Fruit fly (Drosophila melanogaster) whole organism, wandering third instar larva: ENCODE measurements around the gene eIF3a.
A peak's percentile ranks its signal among the peaks of the same experiment; 100 is the strongest.

Source experiments
- CG32264 ChIP-seq: fragments of 200-800 bp; sonication (Bioruptor generic); optimal IDR thresholded peaks from 2 replicates; lab custom pipeline; 2016; ENCODE audit warnings: missing biosample characterization, missing genetic modification characterization
- CG9705 ChIP-seq: fragments of 200-800 bp; sonication (Bioruptor generic); optimal IDR thresholded peaks from 2 replicates; lab custom pipeline; 2018; ENCODE audit warnings: missing biosample characterization, mild to moderate bottlenecking, missing genetic modification characterization
- CrebA ChIP-seq: fragments of 200-800 bp; sonication (Bioruptor generic); optimal IDR thresholded peaks from 2 replicates; lab custom pipeline; 2016; ENCODE audit warnings: missing biosample characterization, mild to moderate bottlenecking, missing genetic modification characterization, borderline replicate concordance
- Dfd ChIP-seq: fragments of >200 bp; optimal IDR thresholded peaks from 2 replicates; lab custom pipeline; 2017; ENCODE audit warnings: missing biosample characterization, missing genetic modification characterization
- Dif ChIP-seq: fragments of 200-275, 200-300 bp; sonication (Bioruptor generic); optimal IDR thresholded peaks from 2 replicates; lab custom pipeline; 2018; ENCODE audit warnings: missing biosample characterization, missing genetic modification characterization; ENCODE audit not compliant: partially characterized antibody
- GATAd ChIP-seq: sonication (Bioruptor generic); optimal IDR thresholded peaks from 2 replicates; lab custom pipeline; 2016; ENCODE audit warnings: missing biosample characterization, missing genetic modification characterization
- HLH106 ChIP-seq: fragments of 200-800 bp; optimal IDR thresholded peaks from 3 replicates; lab custom pipeline; 2019; ENCODE audit warnings: missing biosample characterization, mild to moderate bottlenecking, missing genetic modification characterization, moderate library complexity
- Hnf4 ChIP-seq: fragments of 200-800 bp; sonication (Bioruptor generic); optimal IDR thresholded peaks from 2 replicates; lab custom pipeline; 2016; ENCODE audit warnings: missing biosample characterization, mild to moderate bottlenecking, missing genetic modification characterization
- Hr78 ChIP-seq: fragments of >200 bp; optimal IDR thresholded peaks from 2 replicates; lab custom pipeline; 2017; ENCODE audit warnings: missing biosample characterization, missing genetic modification characterization
- Hr83 ChIP-seq: fragments of 200-300 bp; sonication (Bioruptor generic); optimal IDR thresholded peaks from 2 replicates; lab custom pipeline; 2016; ENCODE audit warnings: missing biosample characterization, mild to moderate bottlenecking, missing genetic modification characterization, moderate library complexity; ENCODE audit not compliant: poor library complexity, severe bottlenecking
- Jra ChIP-seq: sonication (Bioruptor generic); optimal IDR thresholded peaks from 2 replicates; lab custom pipeline; 2016; ENCODE audit warnings: missing biosample characterization, missing genetic modification characterization
- Mio ChIP-seq: sonication (Bioruptor generic); optimal IDR thresholded peaks from 2 replicates; lab custom pipeline; 2016; ENCODE audit warnings: missing biosample characterization, missing genetic modification characterization
- Myc ChIP-seq: fragments of >200 bp; optimal IDR thresholded peaks from 2 replicates; lab custom pipeline; 2017
- N ChIP-seq: fragments of >200 bp; optimal IDR thresholded peaks from 2 replicates; lab custom pipeline; 2018; ENCODE audit warnings: missing biosample characterization, missing external identifiers, missing genetic modification characterization
- OdsH ChIP-seq: fragments of 200-800 bp; sonication (Bioruptor generic); optimal IDR thresholded peaks from 2 replicates; lab custom pipeline; 2016; ENCODE audit warnings: missing biosample characterization, mild to moderate bottlenecking, missing genetic modification characterization
- Sp1 ChIP-seq: fragments of 200-800 bp; sonication (Bioruptor generic); optimal IDR thresholded peaks from 3 replicates; lab custom pipeline; 2019; ENCODE audit warnings: missing biosample characterization, mild to moderate bottlenecking, missing genetic modification characterization, moderate library complexity
- Vsx2 ChIP-seq: fragments of 200-300, 225-300 bp; sonication (Bioruptor generic); optimal IDR thresholded peaks from 2 replicates; lab custom pipeline; 2018; ENCODE audit warnings: missing biosample characterization, missing genetic modification characterization; ENCODE audit not compliant: partially characterized antibody
- br ChIP-seq: fragments of 200-800 bp; sonication (Bioruptor generic); optimal IDR thresholded peaks from 2 replicates; lab custom pipeline; 2016; ENCODE audit warnings: missing biosample characterization, missing genetic modification characterization
- brk ChIP-seq: fragments of 200-800 bp; sonication (Bioruptor generic); optimal IDR thresholded peaks from 2 replicates; lab custom pipeline; 2016; ENCODE audit warnings: missing biosample characterization, mild to moderate bottlenecking, missing genetic modification characterization
- dl ChIP-seq, 2 experiments: fragments of 175-275, 200-275 bp in 1 of 2; fragments of 200-275 bp in 1 of 2; sonication (Bioruptor generic); optimal IDR thresholded peaks; lab custom pipeline; 2018; ENCODE audit warnings: mild to moderate bottlenecking in 2 of 2, missing biosample characterization in 2 of 2, missing genetic modification characterization in 2 of 2, moderate library complexity in 2 of 2; ENCODE audit not compliant: partially characterized antibody in 2 of 2, insufficient read depth in 1 of 2
- dmrt93B ChIP-seq: fragments of 200-800 bp; sonication (Bioruptor generic); optimal IDR thresholded peaks from 2 replicates; lab custom pipeline; 2018; ENCODE audit warnings: missing biosample characterization, mild to moderate bottlenecking, missing genetic modification characterization
- dsf ChIP-seq: sonication (Bioruptor generic); optimal IDR thresholded peaks from 2 replicates; lab custom pipeline; 2016; ENCODE audit warnings: missing biosample characterization, missing genetic modification characterization, borderline replicate concordance
- ey ChIP-seq: fragments of 200-800 bp; sonication (Bioruptor generic); optimal IDR thresholded peaks from 2 replicates; lab custom pipeline; 2016; ENCODE audit warnings: missing biosample characterization, missing genetic modification characterization
- foxo ChIP-seq, 2 experiments: fragments of 200-800 bp; sonication (Bioruptor generic); optimal IDR thresholded peaks; 2 replicates in 1 of 2; 3 replicates in 1 of 2; lab custom pipeline; 2016 to 2017; ENCODE audit warnings: missing biosample characterization in 2 of 2, missing genetic modification characterization in 2 of 2
- fru ChIP-seq: fragments of 200-800 bp; sonication (Bioruptor generic); optimal IDR thresholded peaks from 3 replicates; lab custom pipeline; 2016; ENCODE audit warnings: missing biosample characterization, mild to moderate bottlenecking, missing genetic modification characterization
- h ChIP-seq: fragments of 200-800 bp; sonication (Bioruptor generic); optimal IDR thresholded peaks from 3 replicates; lab custom pipeline; 2016; ENCODE audit warnings: missing biosample characterization, mild to moderate bottlenecking, missing genetic modification characterization
- jim ChIP-seq: fragments of 175-275, 200-325 bp; sonication (Bioruptor generic); optimal IDR thresholded peaks from 2 replicates; lab custom pipeline; 2016; ENCODE audit warnings: missing biosample characterization, mild to moderate bottlenecking, missing genetic modification characterization
- lola ChIP-seq: fragments of >200 bp; optimal IDR thresholded peaks from 2 replicates; lab custom pipeline; 2017; ENCODE audit warnings: missing biosample characterization, missing genetic modification characterization
- pan ChIP-seq: fragments of >200 bp; optimal IDR thresholded peaks from 2 replicates; lab custom pipeline; 2017
- psq ChIP-seq: fragments of 200-800 bp; sonication (Bioruptor generic); optimal IDR thresholded peaks from 3 replicates; lab custom pipeline; 2017; ENCODE audit warnings: missing biosample characterization, mild to moderate bottlenecking, missing genetic modification characterization, moderate library complexity
- rgr ChIP-seq: fragments of 200-800 bp; sonication (Bioruptor generic); optimal IDR thresholded peaks from 3 replicates; lab custom pipeline; 2016; ENCODE audit warnings: missing biosample characterization, mild to moderate bottlenecking, missing genetic modification characterization
- sage ChIP-seq: fragments of 200-800 bp; sonication (Bioruptor generic); optimal IDR thresholded peaks from 2 replicates; lab custom pipeline; 2016; ENCODE audit warnings: missing biosample characterization, mild to moderate bottlenecking, missing genetic modification characterization
- sv ChIP-seq: fragments of 200-800 bp; sonication (Bioruptor generic); optimal IDR thresholded peaks from 3 replicates; lab custom pipeline; 2016; ENCODE audit warnings: missing biosample characterization, missing genetic modification characterization
- tai ChIP-seq: sonication (Bioruptor generic); optimal IDR thresholded peaks from 2 replicates; lab custom pipeline; 2016; ENCODE audit warnings: missing biosample characterization, missing genetic modification characterization
- usp ChIP-seq: fragments of >200 bp; optimal IDR thresholded peaks from 2 replicates; lab custom pipeline; 2017; ENCODE audit warnings: missing biosample characterization, missing genetic modification characterization
- woc ChIP-seq: sonication (Bioruptor generic); optimal IDR thresholded peaks from 2 replicates; lab custom pipeline; 2016; ENCODE audit warnings: missing biosample characterization, mild to moderate bottlenecking, missing genetic modification characterization

The eIF3a gene

DNA sequence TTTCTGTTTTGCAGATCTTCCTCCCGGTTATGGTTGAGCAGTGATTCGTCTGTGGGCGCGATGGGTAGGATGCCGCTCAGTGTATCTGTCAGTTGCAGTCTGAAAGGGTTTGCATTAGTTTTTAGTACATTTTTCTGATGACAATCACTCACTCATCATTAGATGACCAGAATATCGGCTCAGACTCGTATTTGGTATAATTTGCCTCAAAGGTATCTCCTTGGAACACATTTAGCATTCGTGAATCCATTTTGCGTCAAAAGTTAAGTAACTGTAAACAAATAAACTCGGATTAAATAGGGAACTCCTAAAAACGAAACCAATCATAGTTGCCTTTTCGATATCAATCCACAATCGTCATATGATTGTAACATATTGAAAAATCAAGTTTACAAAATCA lies 7.0 kb downstream of the eIF3a start, which contains the start of gene CG31525:
Gene CG31525, plus strand, starts transcription at position 301 of the 400 bp plus-strand sequence.
- no peak for TF ChIP-seq Hr83 (GFP tag; lab: Kevin White, UChicago)
- no peak for TF ChIP-seq tai (GFP tag; lab: Kevin White, UChicago)

DNA sequence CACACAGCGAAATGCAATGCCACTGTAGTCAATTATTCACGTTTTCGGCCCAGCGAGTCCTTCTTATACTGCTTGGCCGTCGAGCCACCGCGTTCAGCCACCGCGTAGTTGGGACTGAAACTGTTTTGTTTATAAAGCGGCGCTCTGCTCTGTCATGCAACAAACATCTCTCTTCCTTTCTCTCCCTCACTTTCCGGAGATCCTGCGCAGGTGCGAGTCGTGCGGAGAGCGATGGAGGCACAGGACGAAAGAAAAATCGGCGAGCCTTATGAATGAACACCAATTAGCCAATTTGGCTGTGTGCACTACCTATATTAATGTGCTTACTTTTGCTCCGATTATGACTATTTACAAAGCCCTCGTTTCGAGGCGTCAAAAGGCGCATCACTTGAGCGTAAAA lies 14.2 kb downstream of the eIF3a start, which contains the start of gene CG32944:
Gene CG32944, minus strand, starts transcription at position 97 of the 400 bp plus-strand sequence.
- TF ChIP-seq Dif (GFP tag; lab: Kevin White, UChicago) (peak; percentile 38), Vsx2 (GFP tag; lab: Kevin White, UChicago) (peak; percentile 58), br (GFP tag; lab: Kevin White, UChicago) (no peak)

DNA sequence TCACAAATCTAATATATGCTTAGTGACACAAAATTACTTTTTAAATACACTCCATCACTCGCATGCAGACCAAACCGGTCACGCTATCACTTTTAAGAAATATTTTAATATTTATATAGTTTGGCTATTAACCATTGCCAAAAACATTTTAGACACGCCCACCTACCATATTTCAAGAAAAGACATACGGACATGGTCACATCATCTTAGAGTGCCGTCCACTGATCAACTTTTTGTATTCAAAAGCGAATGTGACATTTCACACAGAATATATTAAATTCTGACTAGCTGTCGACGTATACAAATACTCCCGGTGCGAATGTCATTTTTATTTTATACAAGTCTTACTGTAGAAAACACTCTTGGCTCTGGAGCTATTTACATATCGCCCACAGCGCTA lies 17.6 kb downstream of the eIF3a start, which contains the start of gene CG31528:
Gene CG31528, plus strand, starts transcription at position 301 of the 400 bp plus-strand sequence.
- TF ChIP-seq ey (GFP tag; lab: Kevin White, UChicago) (no peak), rgr (no peak), lola (no peak), dsf (no peak), dl (GFP tag; optimal IDR thresholded peaks at IDR 0.05; lab: Kevin White, UChicago; ENCODE audit: insufficient read depth in 1 of 2, partially characterized antibody in 2 of 2) (no peak), Hr78 (GFP tag; lab: Kevin White, UChicago) (no peak), Hr83 (GFP tag; lab: Kevin White, UChicago) (no peak), br (GFP tag; lab: Kevin White, UChicago) (no peak), Dfd (GFP tag; lab: Kevin White, UChicago) (no peak), CrebA (GFP tag; lab: Kevin White, UChicago) (no peak), CG32264 (GFP tag; lab: Kevin White, UChicago) (no peak), jim (GFP tag; lab: Kevin White, UChicago) (no peak)

DNA sequence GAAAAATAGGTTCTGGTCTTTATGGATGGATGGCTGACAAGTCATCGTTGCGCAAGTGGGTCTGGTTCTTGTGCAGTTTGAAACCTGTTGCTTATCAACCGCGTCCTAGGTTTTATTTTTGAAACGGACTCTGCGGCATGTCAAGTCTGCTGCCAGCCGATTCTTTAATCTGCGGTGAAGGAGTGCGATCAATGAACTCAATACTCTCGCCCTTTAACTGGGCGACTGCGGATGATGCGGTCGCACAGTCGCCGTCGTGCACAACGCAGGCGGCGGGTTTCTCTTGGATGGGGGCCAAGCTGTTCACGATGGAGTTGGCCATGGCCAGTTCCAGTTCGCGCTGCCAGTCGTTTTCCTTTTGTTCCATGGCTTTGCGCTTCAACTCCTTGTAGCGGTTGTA lies 26.4 kb downstream of the eIF3a start:
- TF ChIP-seq dsf (no peak), usp (no peak), foxo (GFP tag; optimal IDR thresholded peaks at IDR 0.05; lab: Kevin White, UChicago) (no peak), CG9705 (GFP tag; lab: Kevin White, UChicago) (no peak), h (GFP tag; lab: Kevin White, UChicago) (no peak), Jra (GFP tag; lab: Kevin White, UChicago) (no peak)

DNA sequence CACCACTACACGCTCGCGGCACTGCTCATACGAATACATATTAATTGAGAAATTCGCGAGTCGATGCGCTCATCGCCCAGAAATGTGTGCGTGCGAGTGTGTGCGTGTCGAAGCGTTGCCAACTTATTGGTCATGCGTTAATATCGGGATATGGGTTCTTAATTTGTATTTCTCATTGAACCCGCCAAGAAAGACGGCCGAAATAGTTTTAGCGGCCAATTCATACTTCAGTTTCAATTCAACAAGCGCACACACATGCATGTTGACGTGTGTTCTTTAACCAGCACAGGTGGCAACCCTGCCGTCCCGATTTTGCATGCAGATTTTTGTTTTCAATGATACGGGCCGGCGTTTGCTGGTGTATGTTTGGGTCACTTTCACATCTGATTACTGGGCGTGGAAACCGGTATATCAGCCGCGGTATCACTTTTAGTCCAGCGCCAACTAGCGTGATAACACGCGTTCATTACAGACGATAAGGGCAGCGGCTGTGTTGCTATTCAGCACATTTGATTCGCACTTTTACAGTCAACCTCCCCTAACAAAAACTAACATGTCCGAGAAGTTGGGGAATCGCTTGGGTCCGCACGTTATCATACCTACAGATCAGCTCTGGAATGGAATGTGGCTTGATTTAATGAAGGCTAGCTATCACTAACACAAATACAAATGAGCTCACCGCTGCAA lies 29.8 kb downstream of the eIF3a start:
- TF ChIP-seq Mio (GFP tag; lab: Kevin White, UChicago) (no peak), Sp1 (peak; percentile 38), sv (GFP tag; lab: Kevin White, UChicago) (no peak), fru (GFP tag; lab: Kevin White, UChicago) (peak; percentile 63), CG32264 (GFP tag; lab: Kevin White, UChicago) (peak; percentile 23), psq (peak; percentile 35), Vsx2 (GFP tag; lab: Kevin White, UChicago) (no peak), Jra (GFP tag; lab: Kevin White, UChicago) (peak; percentile 89), OdsH (peak; percentile 46), pan (lab: Kevin White, UChicago) (no peak), jim (GFP tag; lab: Kevin White, UChicago) (no peak), GATAd (no peak), foxo (GFP tag; optimal IDR thresholded peaks at IDR 0.05; lab: Kevin White, UChicago) (peak; percentile 21 to 76), dmrt93B (GFP tag; lab: Kevin White, UChicago) (no peak), usp (no peak), CrebA (GFP tag; lab: Kevin White, UChicago) (no peak), Dfd (GFP tag; lab: Kevin White, UChicago) (no peak), Hr83 (GFP tag; lab: Kevin White, UChicago) (no peak), ey (GFP tag; lab: Kevin White, UChicago) (peak; percentile 40), br (GFP tag; lab: Kevin White, UChicago) (peak; percentile 65), CG9705 (GFP tag; lab: Kevin White, UChicago) (peak; percentile 19), Hnf4 (peak; percentile 53), sage (GFP tag; lab: Kevin White, UChicago) (no peak), h (GFP tag; lab: Kevin White, UChicago) (peak; percentile 73), N (GFP tag; lab: Kevin White, UChicago) (no peak), rgr (peak; percentile 71), Hr78 (GFP tag; lab: Kevin White, UChicago) (no peak), HLH106 (peak; percentile 32), dl (GFP tag; optimal IDR thresholded peaks at IDR 0.05; lab: Kevin White, UChicago; ENCODE audit: insufficient read depth in 1 of 2, partially characterized antibody in 2 of 2) (peak in 1 of 2 experiments; percentile 51), brk (GFP tag; lab: Kevin White, UChicago) (no peak), woc (no peak), Myc (lab: Kevin White, UChicago) (no peak), dsf (no peak), lola (no peak)
